Fruit fly (Drosophila melanogaster) whole organism, embryonic: ENCODE data around the gene dlg1.

Experiments used
- Aef1 ChIP-seq: fragments of 200-800 bp; sonication (Bioruptor generic); IDR thresholded peaks from 3 replicates; pipeline ENCODE4 v1.3.6; 2022; ENCODE audit warnings: missing biosample characterization, missing genetic modification characterization
- CG10209 ChIP-seq: fragments of 200-800 bp; sonication (Bioruptor generic); optimal IDR thresholded peaks from 3 replicates; lab custom pipeline; 2017; ENCODE audit warnings: missing biosample characterization, mild to moderate bottlenecking, missing genetic modification characterization, missing genetic modification reagents
- CG10267 ChIP-seq: fragments of 200-800 bp; sonication (Bioruptor generic); optimal IDR thresholded peaks from 2 replicates; lab custom pipeline; 2018; ENCODE audit warnings: missing biosample characterization, mild to moderate bottlenecking, missing genetic modification characterization, moderate library complexity
- CG11085 ChIP-seq: fragments of 200-800 bp; sonication (Bioruptor generic); IDR thresholded peaks from 2 replicates; pipeline ENCODE4 v1.3.6; 2022; ENCODE audit warnings: missing biosample characterization, missing genetic modification characterization
- CG11456 ChIP-seq: fragments of 200-800 bp; sonication (Bioruptor generic); IDR thresholded peaks from 3 replicates; pipeline ENCODE4 v1.3.6; 2022; ENCODE audit warnings: missing biosample characterization, missing genetic modification characterization
- CG14050 ChIP-seq: fragments of 200-800 bp; sonication (Bioruptor generic); IDR thresholded peaks from 3 replicates; pipeline ENCODE4 v1.3.6; 2022; ENCODE audit warnings: missing biosample characterization, missing genetic modification characterization
- CG15479 ChIP-seq: fragments of 200-800 bp; sonication (Bioruptor generic); optimal IDR thresholded peaks from 3 replicates; lab custom pipeline; 2019; ENCODE audit warnings: missing biosample characterization, mild to moderate bottlenecking, missing genetic modification characterization, moderate library complexity
- CG15514 ChIP-seq: fragments of 200-800 bp; sonication (Bioruptor generic); optimal IDR thresholded peaks from 3 replicates; lab custom pipeline; 2017; ENCODE audit warnings: missing biosample characterization, missing genetic modification characterization, mild to moderate bottlenecking, moderate library complexity, missing genetic modification reagents
- CG18262 ChIP-seq: fragments of 200-800 bp; optimal IDR thresholded peaks from 3 replicates; lab custom pipeline; 2019; ENCODE audit warnings: missing biosample characterization, mild to moderate bottlenecking, missing genetic modification characterization, moderate library complexity
- CG2120 ChIP-seq: fragments of 200-800 bp; sonication (Bioruptor generic); optimal IDR thresholded peaks from 3 replicates; lab custom pipeline; 2016; ENCODE audit warnings: missing biosample characterization, missing genetic modification characterization
- CG2202 ChIP-seq: fragments of 200-800 bp; sonication (Bioruptor generic); optimal IDR thresholded peaks from 2 replicates; lab custom pipeline; 2018; ENCODE audit warnings: missing biosample characterization, mild to moderate bottlenecking, missing genetic modification characterization
- CG2678 ChIP-seq: fragments of 200-800 bp; sonication (Bioruptor generic); optimal IDR thresholded peaks from 3 replicates; lab custom pipeline; 2019; ENCODE audit warnings: missing biosample characterization, mild to moderate bottlenecking, missing genetic modification characterization, moderate library complexity
- CG31224 ChIP-seq: fragments of 200-800 bp; sonication (Bioruptor generic); IDR thresholded peaks from 2 replicates; pipeline ENCODE4 v1.3.6; 2022; ENCODE audit warnings: missing biosample characterization, missing genetic modification characterization
- CG32532 ChIP-seq: fragments of 200-800 bp; sonication (Bioruptor generic); IDR thresholded peaks from 2 replicates; pipeline ENCODE4 v1.3.6; 2022; ENCODE audit warnings: missing biosample characterization, missing genetic modification characterization
- CG34422 ChIP-seq: fragments of 200-800 bp; sonication (Bioruptor generic); IDR thresholded peaks from 3 replicates; pipeline ENCODE4 v1.3.6; 2022; ENCODE audit warnings: missing biosample characterization, missing genetic modification characterization
- CG4328 ChIP-seq: fragments of 200-800 bp; sonication (Bioruptor generic); optimal IDR thresholded peaks from 3 replicates; lab custom pipeline; 2017; ENCODE audit warnings: missing biosample characterization, missing genetic modification reagents, missing genetic modification characterization
- CG4617 ChIP-seq: fragments of 200-800 bp; sonication (Bioruptor generic); optimal IDR thresholded peaks from 3 replicates; lab custom pipeline; 2016; ENCODE audit warnings: missing biosample characterization, missing genetic modification characterization, borderline replicate concordance
- CG4820 ChIP-seq: fragments of 200-800 bp; sonication (Bioruptor generic); optimal IDR thresholded peaks from 3 replicates; lab custom pipeline; 2016; ENCODE audit warnings: missing biosample characterization, missing genetic modification characterization
- CG9817 ChIP-seq: fragments of 200-800 bp; sonication (Bioruptor generic); optimal IDR thresholded peaks from 2 replicates; lab custom pipeline; 2018; ENCODE audit warnings: missing biosample characterization, mild to moderate bottlenecking, missing genetic modification characterization, moderate library complexity
- Camta ChIP-seq: fragments of 200-800 bp; sonication (Bioruptor generic); optimal IDR thresholded peaks from 2 replicates; lab custom pipeline; 2016; ENCODE audit warnings: missing biosample characterization, missing genetic modification characterization
- Chrac-16 ChIP-seq: fragments of 200-800 bp; sonication (Bioruptor generic); optimal IDR thresholded peaks from 3 replicates; lab custom pipeline; 2016; ENCODE audit warnings: missing biosample characterization, missing genetic modification characterization
- Deaf1 ChIP-seq: fragments of 200-800 bp; optimal IDR thresholded peaks from 3 replicates; lab custom pipeline; 2019; ENCODE audit warnings: missing biosample characterization, mild to moderate bottlenecking, missing genetic modification characterization, moderate library complexity
- Dll ChIP-seq: fragments of 200-800 bp; sonication (Bioruptor generic); IDR thresholded peaks from 4 replicates; pipeline ENCODE4 v1.3.6; 2022; ENCODE audit warnings: missing biosample characterization, missing genetic modification characterization; ENCODE audit not compliant: partially characterized antibody
- Drgx ChIP-seq: fragments of 200-800 bp; sonication (Bioruptor generic); IDR thresholded peaks from 2 replicates; pipeline ENCODE4 v1.3.6; 2022; ENCODE audit warnings: missing biosample characterization, missing genetic modification characterization
- Ets97D ChIP-seq: fragments of 200-800 bp; sonication (Bioruptor generic); optimal IDR thresholded peaks from 3 replicates; lab custom pipeline; 2016; ENCODE audit warnings: missing biosample characterization, missing genetic modification characterization
- HHEX ChIP-seq: fragments of 200-800 bp; sonication (Bioruptor generic); optimal IDR thresholded peaks from 3 replicates; lab custom pipeline; 2017; ENCODE audit warnings: missing biosample characterization, mild to moderate bottlenecking, missing genetic modification characterization, missing genetic modification reagents
- Hmr ChIP-seq: fragments of 200-800 bp; sonication (Bioruptor generic); optimal IDR thresholded peaks from 3 replicates; lab custom pipeline; 2017; ENCODE audit warnings: mild to moderate bottlenecking, missing biosample characterization, missing genetic modification reagents, missing genetic modification characterization
- Hr3 ChIP-seq: fragments of 200-800 bp; sonication (Bioruptor generic); optimal IDR thresholded peaks from 3 replicates; lab custom pipeline; 2016; ENCODE audit warnings: missing biosample characterization, missing genetic modification characterization
- Oaz ChIP-seq: fragments of 200-800 bp; sonication (Bioruptor generic); IDR thresholded peaks from 2 replicates; pipeline ENCODE4 v1.3.6; 2022; ENCODE audit warnings: missing biosample characterization, missing genetic modification characterization
- Poxn ChIP-seq: fragments of 200-800 bp; sonication (Bioruptor generic); IDR thresholded peaks from 2 replicates; pipeline ENCODE4 v1.3.6; 2022; ENCODE audit warnings: missing biosample characterization, missing genetic modification characterization
- Ravus ChIP-seq: fragments of 200-800 bp; sonication (Bioruptor generic); IDR thresholded peaks from 2 replicates; pipeline ENCODE4 v1.3.6; 2022; ENCODE audit warnings: missing biosample characterization, missing genetic modification characterization
- Scr ChIP-seq: fragments of 200-800 bp; sonication (Bioruptor generic); IDR thresholded peaks from 2 replicates; pipeline ENCODE4 v1.3.6; 2022; ENCODE audit warnings: missing biosample characterization, missing genetic modification characterization; ENCODE audit not compliant: partially characterized antibody
- TFAM ChIP-seq: fragments of 200-800 bp; sonication (Bioruptor generic); optimal IDR thresholded peaks from 2 replicates; lab custom pipeline; 2017; ENCODE audit warnings: missing biosample characterization, missing genetic modification characterization, inconsistent platforms
- Trl ChIP-seq, 3 experiments: fragments of >200 bp in 2 of 3; fragments of 200-800 bp in 1 of 3; sonication (Bioruptor generic) in 1 of 3; optimal IDR thresholded peaks; 2 replicates in 1 of 3; 3 replicates in 2 of 3; lab custom pipeline; 2016 to 2017; ENCODE audit warnings: missing biosample characterization in 1 of 3, missing genetic modification characterization in 1 of 3
- Vsx1 ChIP-seq: fragments of 200-800 bp; sonication (Bioruptor generic); optimal IDR thresholded peaks from 2 replicates; lab custom pipeline; 2017; ENCODE audit warnings: missing biosample characterization, mild to moderate bottlenecking, missing genetic modification characterization, missing genetic modification reagents
- corto ChIP-seq: fragments of 200-800 bp; sonication (Bioruptor generic); optimal IDR thresholded peaks from 2 replicates; lab custom pipeline; 2016; ENCODE audit warnings: missing biosample characterization, mild to moderate bottlenecking, missing genetic modification characterization, moderate library complexity
- da ChIP-seq: fragments of 200-800 bp; sonication (Bioruptor generic); optimal IDR thresholded peaks from 2 replicates; lab custom pipeline; 2016; ENCODE audit warnings: missing biosample characterization, missing genetic modification characterization
- disco-r ChIP-seq: fragments of 200-800 bp; sonication (Bioruptor generic); optimal IDR thresholded peaks from 2 replicates; lab custom pipeline; 2016; ENCODE audit warnings: missing biosample characterization, missing genetic modification characterization
- esg ChIP-seq: fragments of 200-800 bp; sonication (Bioruptor generic); conservative IDR thresholded peaks from 2 replicates; pipeline ENCODE4 v1.3.6; 2022; ENCODE audit warnings: missing biosample characterization, missing genetic modification characterization
- grn ChIP-seq: fragments of 200-800 bp; sonication (Bioruptor generic); optimal IDR thresholded peaks from 3 replicates; lab custom pipeline; 2017; ENCODE audit warnings: missing biosample characterization, missing genetic modification characterization
- hb ChIP-seq: fragments of 200-800 bp; sonication (Bioruptor generic); IDR thresholded peaks from 3 replicates; pipeline ENCODE4 v1.3.6; 2022; ENCODE audit warnings: missing biosample characterization, missing genetic modification characterization; ENCODE audit not compliant: partially characterized antibody
- nerfin-2 ChIP-seq: fragments of 200-800 bp; sonication (Bioruptor generic); IDR thresholded peaks from 2 replicates; pipeline ENCODE4 v1.3.6; 2022; ENCODE audit warnings: missing biosample characterization, missing genetic modification characterization; ENCODE audit not compliant: partially characterized antibody
- pnt ChIP-seq: fragments of 200-800 bp; sonication (Bioruptor generic); optimal IDR thresholded peaks from 3 replicates; lab custom pipeline; 2016; ENCODE audit warnings: missing biosample characterization, missing genetic modification characterization
- slou ChIP-seq: fragments of 200-800 bp; sonication (Bioruptor generic); optimal IDR thresholded peaks from 3 replicates; lab custom pipeline; 2016; ENCODE audit warnings: missing biosample characterization, missing genetic modification characterization
- ssp ChIP-seq: fragments of 200-800 bp; sonication (Bioruptor generic); IDR thresholded peaks from 2 replicates; pipeline ENCODE4 v1.3.6; 2022; ENCODE audit warnings: missing biosample characterization, missing genetic modification characterization
- tin ChIP-seq: fragments of 200-800 bp; sonication (Bioruptor generic); optimal IDR thresholded peaks from 3 replicates; lab custom pipeline; 2016; ENCODE audit warnings: missing biosample characterization, missing genetic modification characterization
- ttk ChIP-seq: fragments of 200-800 bp; sonication (Bioruptor generic); IDR thresholded peaks from 2 replicates; pipeline ENCODE4 v2.1.2; 2022; ENCODE audit warnings: missing biosample characterization, missing genetic modification characterization
- unpg ChIP-seq: fragments of 200-800 bp; sonication (Bioruptor generic); optimal IDR thresholded peaks from 3 replicates; lab custom pipeline; 2018; ENCODE audit warnings: missing biosample characterization, mild to moderate bottlenecking, missing genetic modification characterization, moderate library complexity
- vvl ChIP-seq: fragments of 200-800 bp; sonication (Bioruptor generic); IDR thresholded peaks from 2 replicates; pipeline ENCODE4 v1.3.6; 2022; ENCODE audit warnings: missing biosample characterization, missing genetic modification characterization
- wor ChIP-seq: fragments of 200-800 bp; sonication (Bioruptor generic); IDR thresholded peaks from 2 replicates; pipeline ENCODE4 v1.3.6; 2022; ENCODE audit warnings: missing biosample characterization, missing genetic modification characterization

Gene dlg1

DNA sequence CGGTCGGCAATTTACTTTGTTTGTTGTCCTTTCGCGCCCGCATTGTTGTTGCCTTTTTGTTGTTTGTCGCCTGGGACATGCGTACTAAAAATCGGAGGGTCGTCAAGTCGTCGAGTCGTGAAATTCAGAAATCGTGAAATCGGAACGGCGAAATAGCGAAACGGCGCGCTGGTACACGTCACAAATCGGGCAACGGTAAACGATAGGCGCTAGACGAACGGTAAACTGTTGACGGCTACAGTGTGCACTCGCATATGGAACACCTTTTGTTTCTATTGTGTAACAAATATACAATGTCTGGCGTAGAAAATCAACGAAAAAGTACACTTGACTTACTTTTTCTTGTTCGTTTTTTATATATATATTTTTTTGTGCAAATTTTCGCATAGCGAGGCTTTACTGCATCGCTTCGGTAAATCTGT is 14.6 kb downstream of the dlg1 start (continued):
- TF ChIP-seq Trl (optimal IDR thresholded peaks at IDR 0.05; lab: Kevin White, UChicago): no peak
- TF ChIP-seq Trl (GFP tag; optimal IDR thresholded peaks at IDR 0.05; lab: Kevin White, UChicago): peak; percentile 55
- no peak for TF ChIP-seq Dll
- TF ChIP-seq TFAM (GFP tag; lab: Kevin White, UChicago): no peak
- TF ChIP-seq CG2120 (GFP tag; lab: Kevin White, UChicago): peak; percentile 90
- no peak for TF ChIP-seq corto
- peak; percentile 54; the same call in 2 of the 3 replicates for TF ChIP-seq CG14050 (GFP tag; lab: Robert Waterston, UW)
- peak; percentile 29 for TF ChIP-seq Camta (GFP tag; lab: Kevin White, UChicago)
- peak; percentile 61; the same call in 1 of the 2 replicates for TF ChIP-seq CG31224
- peak; percentile 31 for TF ChIP-seq CG10267
- peak; percentile 77 for TF ChIP-seq Aef1
- no peak for TF ChIP-seq CG15479 (GFP tag; lab: Kevin White, UChicago)
- TF ChIP-seq slou (GFP tag; lab: Kevin White, UChicago): peak; percentile 70
- TF ChIP-seq unpg (GFP tag; lab: Kevin White, UChicago): peak; percentile 69
- peak; percentile 66 for TF ChIP-seq Drgx (GFP tag; lab: Robert Waterston, UW)
- TF ChIP-seq pnt (GFP tag; lab: Kevin White, UChicago): peak; percentile 49
- TF ChIP-seq disco-r (GFP tag; lab: Kevin White, UChicago): no peak
- TF ChIP-seq da (GFP tag; lab: Kevin White, UChicago): no peak
- TF ChIP-seq CG34422: 0 out of 3 replicates have a peak, but pooled peaks have one; percentile 36
- TF ChIP-seq CG4328: peak; percentile 33
- TF ChIP-seq Chrac-16 (GFP tag; lab: Kevin White, UChicago): peak; percentile 50
- TF ChIP-seq CG18262 (tag; lab: Kevin White, UChicago): peak; percentile 27
- TF ChIP-seq ttk (GFP tag; lab: Robert Waterston, UW): peak; percentile 51; the same call in 1 of the 2 replicates
- TF ChIP-seq CG9817 (tag; lab: Kevin White, UChicago): peak; percentile 75
- TF ChIP-seq grn (GFP tag; lab: Kevin White, UChicago): no peak
- TF ChIP-seq esg (GFP tag; lab: Robert Waterston, UW): peak; percentile 57
- 0 out of 3 replicates have a peak, but pooled peaks have one; percentile 26 for TF ChIP-seq hb (GFP tag; lab: Robert Waterston, UW)
- peak; percentile 32 for TF ChIP-seq CG4820
- TF ChIP-seq wor: no peak
- TF ChIP-seq CG32532 (GFP tag; lab: Robert Waterston, UW): peak; percentile 90
- peak; percentile 68 for TF ChIP-seq Deaf1
- TF ChIP-seq Ets97D (GFP tag; lab: Kevin White, UChicago): peak; percentile 11
- TF ChIP-seq Hmr: peak; percentile 86
- peak; percentile 86 for TF ChIP-seq CG11456 (GFP tag; lab: Robert Waterston, UW)
- no peak for TF ChIP-seq CG4617 (GFP tag; lab: Kevin White, UChicago)
- no peak for TF ChIP-seq Vsx1 (GFP tag; lab: Kevin White, UChicago)
- peak; percentile 61; the same call in 1 of the 2 replicates for TF ChIP-seq Poxn
- peak; percentile 40 for TF ChIP-seq CG10209 (GFP tag; lab: Kevin White, UChicago)
- TF ChIP-seq Hr3 (GFP tag; lab: Kevin White, UChicago): peak; percentile 60
- peak; percentile 66 for TF ChIP-seq ssp (GFP tag; lab: Robert Waterston, UW)
- no peak for TF ChIP-seq CG2202 (tag; lab: Kevin White, UChicago)
- peak; percentile 54 for TF ChIP-seq tin (GFP tag; lab: Kevin White, UChicago)
- peak; percentile 83 for TF ChIP-seq vvl (GFP tag; lab: Robert Waterston, UW)
- peak; percentile 68 for TF ChIP-seq CG15514 (GFP tag; lab: Kevin White, UChicago)
- peak; percentile 38; the same call in 1 of the 2 replicates for TF ChIP-seq Ravus (GFP tag; lab: Robert Waterston, UW)
- TF ChIP-seq nerfin-2 (GFP tag; lab: Robert Waterston, UW): no peak
- TF ChIP-seq HHEX (GFP tag; lab: Kevin White, UChicago): peak; percentile 71
- TF ChIP-seq Oaz (GFP tag; lab: Robert Waterston, UW): peak; percentile 64
- peak; percentile 83 for TF ChIP-seq CG2678 (tag; lab: Kevin White, UChicago)
- TF ChIP-seq Scr: 0 out of 2 replicates have a peak, but pooled peaks have one; percentile 7
- TF ChIP-seq CG11085 (GFP tag; lab: Robert Waterston, UW): peak; percentile 84
